Worm (Caenorhabditis elegans) whole organism, L4 larva: Measurements from ENCODE around the gene ugt-6.

ENCODE experiments used
- F10B5.3 ChIP-seq: sonication (generic microtip); optimal IDR thresholded peaks from 2 replicates; lab custom pipeline; 2016; ENCODE audit warnings: mild to moderate bottlenecking, missing genetic modification characterization, missing compliant biosample characterization
- T26A8.4 ChIP-seq: fragments of 200-800 bp; sonication (Bioruptor generic); IDR thresholded peaks from 2 replicates; pipeline ENCODE4 v1.3.6; 2022; ENCODE audit warnings: missing genetic modification characterization, missing compliant biosample characterization
- Y5F2A.4 ChIP-seq: fragments of 200-800 bp; sonication (Bioruptor generic); optimal IDR thresholded peaks from 2 replicates; lab custom pipeline; 2018; ENCODE audit warnings: mild to moderate bottlenecking, missing genetic modification characterization, missing compliant biosample characterization
- ZK546.5 ChIP-seq, 2 experiments: sonication (generic microtip); optimal IDR thresholded peaks; 2 replicates each; lab custom pipeline; 2017; ENCODE audit warnings: missing biosample characterization in 2 of 2, missing genetic modification characterization in 2 of 2
- aly-2 ChIP-seq: sonication (generic microtip); optimal IDR thresholded peaks from 2 replicates; lab custom pipeline; 2018; ENCODE audit warnings: missing biosample characterization, missing genetic modification characterization
- ama-1 ChIP-seq: fragments of 150-350 bp; optimal IDR thresholded peaks from 2 replicates; lab custom pipeline; 2014; ENCODE audit warnings: inconsistent platforms, mixed read lengths
- ceh-28 ChIP-seq: fragments of 150-350 bp; optimal IDR thresholded peaks from 2 replicates; lab custom pipeline; 2014; ENCODE audit warnings: missing biosample characterization, missing genetic modification reagents, missing genetic modification characterization
- daf-12 ChIP-seq: fragments of 150-350 bp; optimal IDR thresholded peaks from 2 replicates; lab custom pipeline; 2014; ENCODE audit warnings: missing biosample characterization, missing genetic modification reagents, missing genetic modification characterization
- daf-16 ChIP-seq, 3 experiments: sonication (generic microtip); optimal IDR thresholded peaks; 2 replicates each; lab custom pipeline; 2016 to 2017; ENCODE audit warnings: missing genetic modification characterization in 3 of 3, missing genetic modification reagents in 3 of 3, mild to moderate bottlenecking in 2 of 3, missing compliant biosample characterization in 2 of 3, missing biosample characterization in 1 of 3, moderate library complexity in 1 of 3
- daf-19 ChIP-seq: fragments of 200-800 bp; sonication (Bioruptor generic); conservative IDR thresholded peaks from 2 replicates; pipeline ENCODE4 v1.3.6; 2022; ENCODE audit warnings: missing genetic modification characterization, missing compliant biosample characterization
- dmd-6 ChIP-seq: fragments of 200-800 bp; sonication (Bioruptor generic); IDR thresholded peaks from 2 replicates; pipeline ENCODE4 v1.3.6; 2022; ENCODE audit warnings: missing genetic modification reagents, missing genetic modification characterization, missing compliant biosample characterization
- dmd-8 ChIP-seq: fragments of 200-800 bp; sonication (Bioruptor generic); IDR thresholded peaks from 2 replicates; pipeline ENCODE4 v1.3.6; 2022; ENCODE audit warnings: missing genetic modification characterization, missing compliant biosample characterization
- dmd-9 ChIP-seq: fragments of 200-800 bp; sonication (Bioruptor generic); IDR thresholded peaks from 2 replicates; pipeline ENCODE4 v1.3.6; 2022; ENCODE audit warnings: missing genetic modification reagents, missing genetic modification characterization, missing compliant biosample characterization
- egl-27 ChIP-seq: sonication (generic microtip); optimal IDR thresholded peaks from 3 replicates; lab custom pipeline; 2017; ENCODE audit warnings: missing biosample characterization, missing genetic modification reagents, missing genetic modification characterization
- hif-1 ChIP-seq, 2 experiments: sonication (generic microtip); optimal IDR thresholded peaks; 2 replicates each; lab custom pipeline; 2016 to 2017; ENCODE audit warnings: missing compliant biosample characterization in 2 of 2, missing genetic modification characterization in 2 of 2, missing genetic modification reagents in 2 of 2, missing genotype in 2 of 2, mild to moderate bottlenecking in 1 of 2
- hlh-11 ChIP-seq: fragments of 200-800 bp; sonication (Bioruptor generic); optimal IDR thresholded peaks from 2 replicates; lab custom pipeline; 2018; ENCODE audit warnings: mild to moderate bottlenecking, missing genetic modification characterization, missing compliant biosample characterization
- hmg-1.1 ChIP-seq: fragments of 200-800 bp; sonication (Bioruptor generic); IDR thresholded peaks from 2 replicates; pipeline ENCODE4 v1.3.6; 2022; ENCODE audit warnings: missing genetic modification reagents, missing genetic modification characterization, missing compliant biosample characterization
- lim-7 ChIP-seq: fragments of 200-800 bp; sonication (Bioruptor generic); IDR thresholded peaks from 2 replicates; pipeline ENCODE4 v1.3.6; 2022; ENCODE audit warnings: missing genetic modification characterization, missing compliant biosample characterization
- lin-13 ChIP-seq: fragments of 150-350 bp; optimal IDR thresholded peaks from 2 replicates; lab custom pipeline; 2014; ENCODE audit warnings: missing biosample characterization, missing genetic modification reagents, missing genetic modification characterization
- lin-15B ChIP-seq: fragments of 150-350 bp; sonication (generic microtip); optimal IDR thresholded peaks from 3 replicates; lab custom pipeline; 2014; ENCODE audit warnings: missing biosample characterization, missing genetic modification characterization
- lin-29 ChIP-seq: fragments of 200-800 bp; sonication (Bioruptor generic); IDR thresholded peaks from 2 replicates; pipeline ENCODE4 v1.3.6; 2022; ENCODE audit warnings: missing genetic modification reagents, missing genetic modification characterization, missing compliant biosample characterization
- lin-38 ChIP-seq: fragments of 200-800 bp; sonication (Bioruptor generic); IDR thresholded peaks from 2 replicates; pipeline ENCODE4 v1.3.6; 2022; ENCODE audit warnings: missing genetic modification reagents, missing genetic modification characterization, missing compliant biosample characterization
- lsy-2 ChIP-seq, 2 experiments: fragments of 150-350 bp in 1 of 2; sonication (generic microtip) in 1 of 2; optimal IDR thresholded peaks; 2 replicates each; lab custom pipeline; 2014 to 2017; ENCODE audit warnings: missing biosample characterization in 2 of 2, missing genetic modification characterization in 2 of 2
- mdl-1 ChIP-seq, 2 experiments: fragments of 150-350 bp in 1 of 2; sonication (generic microtip) in 1 of 2; optimal IDR thresholded peaks; 2 replicates each; lab custom pipeline; 2014 to 2017; ENCODE audit warnings: missing biosample characterization in 2 of 2, missing genetic modification characterization in 2 of 2
- mdt-29 ChIP-seq: fragments of 200-800 bp; sonication (Bioruptor generic); IDR thresholded peaks from 2 replicates; pipeline ENCODE4 v1.3.6; 2022; ENCODE audit warnings: missing genetic modification reagents, missing genetic modification characterization, missing compliant biosample characterization
- mes-2 ChIP-seq: sonication (generic microtip); optimal IDR thresholded peaks from 2 replicates; lab custom pipeline; 2016; ENCODE audit warnings: missing genotype, mild to moderate bottlenecking, missing genetic modification characterization, missing compliant biosample characterization; ENCODE audit not compliant: poor library complexity, severe bottlenecking
- nhr-11 ChIP-seq: fragments of 150-350 bp; optimal IDR thresholded peaks from 2 replicates; lab custom pipeline; 2014; ENCODE audit warnings: missing biosample characterization, missing genetic modification characterization
- nhr-48 ChIP-seq: sonication (generic microtip); optimal IDR thresholded peaks from 2 replicates; lab custom pipeline; 2016; ENCODE audit warnings: mild to moderate bottlenecking, missing genetic modification characterization, missing compliant biosample characterization
- nhr-6 ChIP-seq: fragments of 150-350 bp; optimal IDR thresholded peaks from 2 replicates; lab custom pipeline; 2014; ENCODE audit warnings: missing biosample characterization, missing genetic modification characterization
- nhr-77 ChIP-seq: fragments of 150-350 bp; optimal IDR thresholded peaks from 2 replicates; lab custom pipeline; 2014; ENCODE audit warnings: missing biosample characterization, missing genetic modification characterization
- pha-4 ChIP-seq, 2 experiments: fragments of 150-350 bp in 1 of 2; fragments of 200-800 bp in 1 of 2; sonication (Bioruptor generic) in 1 of 2; IDR thresholded peaks in 1 of 2; optimal IDR thresholded peaks in 1 of 2; 2 replicates each; pipeline versions ENCODE4 v1.3.6 to Lab custom; 2014 to 2022; ENCODE audit warnings: missing genetic modification characterization in 2 of 2, missing genetic modification reagents in 2 of 2, missing biosample characterization in 1 of 2, missing compliant biosample characterization in 1 of 2
- pqm-1 ChIP-seq: sonication (generic microtip); optimal IDR thresholded peaks from 2 replicates; lab custom pipeline; 2017; ENCODE audit warnings: missing biosample characterization, missing genetic modification characterization
- saeg-2 ChIP-seq: fragments of 200-800 bp; sonication (Bioruptor generic); IDR thresholded peaks from 2 replicates; pipeline ENCODE4 v1.3.6; 2022; ENCODE audit warnings: missing genetic modification reagents, missing genetic modification characterization, missing compliant biosample characterization
- sdz-12 ChIP-seq: fragments of 200-800 bp; sonication (Bioruptor generic); optimal IDR thresholded peaks from 2 replicates; lab custom pipeline; 2018; ENCODE audit warnings: mild to moderate bottlenecking, missing genetic modification characterization, missing compliant biosample characterization
- skn-1 ChIP-seq: fragments of 150-350 bp; optimal IDR thresholded peaks from 2 replicates; lab custom pipeline; 2014; ENCODE audit warnings: missing biosample characterization, missing genetic modification characterization
- snpc-4 ChIP-seq: fragments of 150-350 bp; optimal IDR thresholded peaks from 2 replicates; lab custom pipeline; 2014; ENCODE audit warnings: missing biosample characterization, missing genetic modification characterization
- spr-3 ChIP-seq: fragments of 200-800 bp; sonication (Bioruptor generic); optimal IDR thresholded peaks from 2 replicates; lab custom pipeline; 2018; ENCODE audit warnings: mild to moderate bottlenecking, missing genetic modification characterization, missing compliant biosample characterization
- tra-1 ChIP-seq: fragments of 200-800 bp; sonication (Bioruptor generic); IDR thresholded peaks from 2 replicates; pipeline ENCODE4 v1.3.6; 2022; ENCODE audit warnings: missing genetic modification reagents, missing genetic modification characterization, missing compliant biosample characterization
- unc-130 ChIP-seq: sonication (generic microtip); optimal IDR thresholded peaks from 2 replicates; lab custom pipeline; 2016; ENCODE audit warnings: missing genetic modification reagents, missing genetic modification characterization, missing compliant biosample characterization
- vab-7 ChIP-seq: fragments of 200-800 bp; sonication (Bioruptor generic); IDR thresholded peaks from 2 replicates; pipeline ENCODE4 v1.3.6; 2022; ENCODE audit warnings: missing genetic modification reagents, missing genetic modification characterization, missing compliant biosample characterization
- zag-1 ChIP-seq: fragments of 150-350 bp; optimal IDR thresholded peaks from 2 replicates; lab custom pipeline; 2014; ENCODE audit warnings: missing biosample characterization, missing genetic modification characterization
- ztf-7 ChIP-seq: fragments of 150-350 bp; optimal IDR thresholded peaks from 2 replicates; lab custom pipeline; 2014; ENCODE audit warnings: missing biosample characterization, missing genetic modification characterization

Gene ugt-6

ce11 chrV:12760913-12761312 is 37.1 kb downstream of the ugt-6 start, which contains the start of gene F18E2.15:
F18E2.15 (minus strand) TSS chrV:12761013.
- TF ChIP-seq T26A8.4 (GFP tag; lab: Robert Waterston, UW) (no peak), tra-1 (no peak), F10B5.3 (no peak), zag-1 (no peak), hmg-1.1 (GFP tag; lab: Robert Waterston, UW) (no peak), vab-7 (GFP tag; lab: Robert Waterston, UW) (no peak), mes-2 (no peak), mdl-1 (tag; optimal IDR thresholded peaks at IDR 0.05; lab: Kevin White, UChicago) (no peak), mdt-29 (GFP tag; lab: Robert Waterston, UW) (no peak), lin-13 (GFP tag; lab: Kevin White, UChicago) (no peak), nhr-11 (tag; lab: Kevin White, UChicago) (no peak)

- TF ChIP-seq daf-19 (GFP tag; lab: Robert Waterston, UW) (no peak), lin-29 (GFP tag; lab: Robert Waterston, UW) (no peak), daf-12 (tag; lab: Kevin White, UChicago) (no peak), nhr-77 (tag; lab: Kevin White, UChicago) (no peak), ztf-7 (tag; lab: Kevin White, UChicago) (no peak)
These were observed 38.4 kb downstream of the ugt-6 start, which contains the start of gene papl-1 for ce11 chrV:12759660-12760059. papl-1 (minus strand) TSS chrV:12759760.

ce11 chrV:12754839-12755238 is 43.2 kb downstream of the ugt-6 start, which contains the start of gene gpa-13:
gpa-13 (minus strand) TSS chrV:12754939.
- TF ChIP-seq dmd-9 (no peak), dmd-8 (GFP tag; lab: Robert Waterston, UW) (no peak), snpc-4 (no peak), zag-1 (no peak), daf-19 (GFP tag; lab: Robert Waterston, UW) (no peak), dmd-6 (no peak), ztf-7 (tag; lab: Kevin White, UChicago) (no peak), egl-27 (tag; lab: Kevin White, UChicago) (no peak), Y5F2A.4 (GFP tag; lab: Kevin White, UChicago) (no peak), lin-38 (GFP tag; lab: Robert Waterston, UW) (no peak), nhr-11 (tag; lab: Kevin White, UChicago) (no peak), hif-1 (tag; optimal IDR thresholded peaks at IDR 0.05; lab: Kevin White, UChicago) (no peak), nhr-48 (tag; lab: Kevin White, UChicago) (no peak), spr-3 (GFP tag; lab: Kevin White, UChicago) (no peak), sdz-12 (GFP tag; lab: Kevin White, UChicago) (no peak), unc-130 (GFP tag; lab: Kevin White, UChicago) (no peak), lsy-2 (tag; optimal IDR thresholded peaks at IDR 0.05; lab: Kevin White, UChicago) (no peak), ceh-28 (tag; lab: Kevin White, UChicago) (no peak), hlh-11 (tag; lab: Kevin White, UChicago) (no peak), nhr-6 (tag; lab: Kevin White, UChicago) (no peak)
- TF ChIP-seq, all 104 proteins: peak for 0

ce11 chrV:12752407-12752806 is 45.6 kb downstream of the ugt-6 start, which contains the start of gene C15C8.8:
C15C8.8 (minus strand) TSS chrV:12752507.
- no peak for TF ChIP-seq pqm-1 (tag; lab: Kevin White, UChicago)
- no peak for TF ChIP-seq spr-3 (GFP tag; lab: Kevin White, UChicago)
- TF ChIP-seq nhr-77 (tag; lab: Kevin White, UChicago): no peak
- TF ChIP-seq skn-1 (tag; lab: Kevin White, UChicago): no peak
- no peak for TF ChIP-seq lin-38 (GFP tag; lab: Robert Waterston, UW)
- no peak for TF ChIP-seq F10B5.3
- TF ChIP-seq ZK546.5 (tag; optimal IDR thresholded peaks at IDR 0.05; lab: Kevin White, UChicago): no peak
- TF ChIP-seq pha-4 (GFP tag; IDR thresholded peaks at IDR 0.05; lab: Robert Waterston, UW): no peak
- TF ChIP-seq pha-4 (tag; optimal IDR thresholded peaks at IDR 0.05; lab: Kevin White, UChicago): no peak
- no peak for TF ChIP-seq egl-27 (tag; lab: Kevin White, UChicago)
- no peak for TF ChIP-seq ama-1 (lab: Kevin White, UChicago)
- no peak for TF ChIP-seq aly-2
- no peak for TF ChIP-seq lin-15B (tag; lab: Kevin White, UChicago)
- no peak for TF ChIP-seq lim-7 (GFP tag; lab: Robert Waterston, UW)
- TF ChIP-seq daf-16 (GFP tag; optimal IDR thresholded peaks at IDR 0.05; lab: Kevin White, UChicago): no peak
- TF ChIP-seq daf-16 (tag; optimal IDR thresholded peaks at IDR 0.05; lab: Kevin White, UChicago): no peak
- no peak for TF ChIP-seq saeg-2
